Worm (Caenorhabditis elegans) whole organism, early embryonic: Measurements from ENCODE around the gene srw-117.
"Not testable (repeated sequence)": the region's sequence is repeated elsewhere in the genome, so short reads cannot be mapped to it uniquely, and the experiment has no call there.

Experiments
- B0310.2 ChIP-seq: sonication (generic microtip); optimal IDR thresholded peaks from 2 replicates; lab custom pipeline; 2016; ENCODE audit warnings: mild to moderate bottlenecking, missing genetic modification characterization, missing compliant biosample characterization
- F13C5.2 ChIP-seq: sonication (generic microtip); optimal IDR thresholded peaks from 2 replicates; lab custom pipeline; 2017; ENCODE audit warnings: mild to moderate bottlenecking, missing genetic modification characterization, inconsistent platforms, missing compliant biosample characterization
- aly-1 ChIP-seq: sonication (generic microtip); optimal IDR thresholded peaks from 2 replicates; lab custom pipeline; 2016; ENCODE audit warnings: missing genetic modification characterization, missing compliant biosample characterization
- ama-1 ChIP-seq: fragments of 150-350 bp; optimal IDR thresholded peaks from 2 replicates; lab custom pipeline; 2014
- ceh-13 ChIP-seq: fragments of 200-800 bp; sonication (Bioruptor generic); optimal IDR thresholded peaks from 2 replicates; lab custom pipeline; 2018; ENCODE audit warnings: mild to moderate bottlenecking, missing genetic modification characterization, missing compliant biosample characterization
- ceh-36 ChIP-seq: sonication (generic microtip); optimal IDR thresholded peaks from 2 replicates; lab custom pipeline; 2016; ENCODE audit warnings: missing genetic modification characterization, inconsistent platforms, missing compliant biosample characterization
- ets-7 ChIP-seq: sonication (generic microtip); optimal IDR thresholded peaks from 2 replicates; lab custom pipeline; 2016; ENCODE audit warnings: missing genotype, missing genetic modification characterization, missing compliant biosample characterization
- flt-1 ChIP-seq: fragments of 200-800 bp; sonication (Bioruptor generic); IDR thresholded peaks from 2 replicates; pipeline ENCODE4 v1.3.6; 2022; ENCODE audit warnings: missing genetic modification characterization, missing compliant biosample characterization
- hmbx-1 ChIP-seq: sonication (generic microtip); optimal IDR thresholded peaks from 2 replicates; lab custom pipeline; 2016; ENCODE audit warnings: mild to moderate bottlenecking, missing genetic modification characterization, missing compliant biosample characterization
- hmg-4 ChIP-seq: fragments of 200-800 bp; sonication (Bioruptor generic); optimal IDR thresholded peaks from 2 replicates; lab custom pipeline; 2018; ENCODE audit warnings: mild to moderate bottlenecking, missing genetic modification characterization, missing compliant biosample characterization
- hnd-1 ChIP-seq: sonication (generic microtip); optimal IDR thresholded peaks from 2 replicates; lab custom pipeline; 2016; ENCODE audit warnings: missing genetic modification characterization, missing compliant biosample characterization
- pes-1 ChIP-seq: fragments of 200-800 bp; sonication (Bioruptor generic); IDR thresholded peaks from 2 replicates; pipeline ENCODE4 v1.3.6; 2022; ENCODE audit warnings: missing genetic modification reagents, missing genetic modification characterization, missing compliant biosample characterization
- scrt-1 ChIP-seq: fragments of 200-800 bp; sonication (Bioruptor generic); IDR thresholded peaks from 2 replicates; pipeline ENCODE4 v1.3.6; 2022; ENCODE audit warnings: missing genetic modification characterization, missing compliant biosample characterization
- sea-1 ChIP-seq: fragments of 200-800 bp; sonication (Bioruptor generic); conservative IDR thresholded peaks from 2 replicates; pipeline ENCODE4 v1.3.6; 2022; ENCODE audit warnings: missing genetic modification characterization, missing compliant biosample characterization
- tbx-11 ChIP-seq: fragments of 200-800 bp; sonication (Bioruptor generic); IDR thresholded peaks from 2 replicates; pipeline ENCODE4 v1.3.6; 2022; ENCODE audit warnings: missing genetic modification characterization, missing compliant biosample characterization
- tbx-37 ChIP-seq: fragments of 200-800 bp; sonication (Bioruptor generic); conservative IDR thresholded peaks from 2 replicates; pipeline ENCODE4 v1.3.6; 2022; ENCODE audit warnings: missing genetic modification reagents, missing genetic modification characterization, missing compliant biosample characterization
- tra-4 ChIP-seq: sonication (generic microtip); optimal IDR thresholded peaks from 2 replicates; lab custom pipeline; 2017; ENCODE audit warnings: missing genetic modification characterization, missing compliant biosample characterization

The srw-117 gene

DNA sequence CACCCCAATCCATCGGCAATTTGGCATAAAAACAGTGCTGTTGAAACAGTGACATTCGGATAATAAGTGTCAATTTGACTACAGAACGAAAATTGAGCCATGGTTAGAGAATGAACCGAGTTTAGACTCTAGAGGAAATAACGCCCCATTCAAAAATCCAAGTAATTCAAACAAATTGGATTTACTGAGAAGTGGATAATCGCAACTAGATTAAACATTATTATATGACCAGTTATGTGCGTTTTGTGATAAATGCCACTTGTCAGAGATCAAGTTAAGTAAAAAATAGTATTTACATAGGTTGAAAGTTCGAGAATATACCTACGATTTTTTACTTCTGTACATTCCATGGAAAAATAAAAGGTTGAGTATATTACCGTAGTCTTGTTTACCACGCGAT is 2.1 kb upstream of the srw-117 start, which contains the start of gene srw-139:
Gene srw-139, minus strand, starts transcription at position 101 of the 400 bp plus-strand sequence.
- no peak for TF ChIP-seq aly-1 (tag; lab: Kevin White, UChicago)
- no peak for TF ChIP-seq hmbx-1
- no peak for TF ChIP-seq tbx-37 (GFP tag; lab: Robert Waterston, UW)
- TF ChIP-seq ets-7 (tag; lab: Kevin White, UChicago) = no peak
- TF ChIP-seq scrt-1 = no peak
- TF ChIP-seq ama-1 (lab: Kevin White, UChicago) = no peak
- no peak for TF ChIP-seq ceh-36 (tag; lab: Kevin White, UChicago)
- no peak for TF ChIP-seq sea-1 (GFP tag; lab: Robert Waterston, UW)
- no peak for TF ChIP-seq hmg-4 (GFP tag; lab: Kevin White, UChicago)
- TF ChIP-seq pes-1 (GFP tag; lab: Robert Waterston, UW) = no peak
- no peak for TF ChIP-seq tra-4 (tag; lab: Kevin White, UChicago)
- TF ChIP-seq F13C5.2 = no peak
- TF ChIP-seq hnd-1 (tag; lab: Kevin White, UChicago) = no peak
- TF ChIP-seq B0310.2 (tag; lab: Kevin White, UChicago) = no peak
- TF ChIP-seq tbx-11 (GFP tag; lab: Robert Waterston, UW) = no peak

DNA sequence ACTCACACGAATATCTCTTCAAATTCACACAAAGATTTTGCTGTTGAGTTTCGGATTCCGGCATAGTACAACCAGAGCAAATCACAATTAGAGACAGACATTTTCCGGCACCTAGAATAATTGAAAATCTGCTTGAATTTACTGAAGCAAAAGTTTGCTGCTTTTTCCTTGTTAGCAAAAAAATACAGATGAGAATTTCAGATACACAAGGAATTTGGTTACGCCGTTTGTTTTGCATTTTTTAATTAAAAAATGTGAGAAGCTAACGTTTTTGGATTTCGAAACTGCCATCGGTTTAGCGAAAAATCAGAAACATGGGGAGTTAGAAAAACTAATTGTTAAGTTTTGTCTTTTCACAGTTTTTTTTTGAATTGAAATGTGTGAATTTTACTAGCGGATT is 3.3 kb downstream of the srw-117 start, which contains the start of gene srw-118:
Gene srw-118, minus strand, starts transcription at position 101 of the 400 bp plus-strand sequence.
- no peak for TF ChIP-seq tra-4 (tag; lab: Kevin White, UChicago)
- no peak for TF ChIP-seq hmg-4 (GFP tag; lab: Kevin White, UChicago)
- no peak for TF ChIP-seq ama-1 (lab: Kevin White, UChicago)
- no peak for TF ChIP-seq hmbx-1
- TF ChIP-seq tbx-37 (GFP tag; lab: Robert Waterston, UW) = no peak
- TF ChIP-seq pes-1 (GFP tag; lab: Robert Waterston, UW) = no peak
- no peak for TF ChIP-seq ets-7 (tag; lab: Kevin White, UChicago)
- no peak for TF ChIP-seq hnd-1 (tag; lab: Kevin White, UChicago)
- TF ChIP-seq sea-1 (GFP tag; lab: Robert Waterston, UW) = no peak
- TF ChIP-seq B0310.2 (tag; lab: Kevin White, UChicago) = no peak
- no peak for TF ChIP-seq ceh-13
- no peak for TF ChIP-seq flt-1 (GFP tag; lab: Robert Waterston, UW)
- TF ChIP-seq tbx-11 (GFP tag; lab: Robert Waterston, UW) = no peak

DNA sequence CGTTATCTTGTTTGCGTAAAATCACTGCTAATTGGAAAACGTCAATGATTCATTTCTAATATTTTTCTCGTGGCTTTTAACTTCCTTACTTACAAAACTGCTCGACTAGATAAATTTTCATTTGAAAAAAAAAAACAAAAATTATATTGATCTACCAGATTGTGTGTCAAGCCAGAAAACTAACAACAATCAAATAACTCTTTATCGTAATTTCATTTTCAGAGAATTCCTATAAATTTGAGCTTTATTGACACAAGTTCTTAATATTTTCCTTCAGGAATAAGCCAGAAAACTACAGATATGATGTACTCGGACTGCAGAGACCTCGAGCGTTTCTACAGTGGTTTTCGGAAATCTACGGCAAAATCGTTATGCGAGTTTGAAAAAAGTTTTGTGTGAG is 7.0 kb downstream of the srw-117 start, which contains the start of gene srw-124:
Gene srw-124, plus strand, starts transcription at position 301 of the 400 bp plus-strand sequence.
- TF ChIP-seq tbx-37 (GFP tag; lab: Robert Waterston, UW) (no peak), sea-1 (GFP tag; lab: Robert Waterston, UW) (no peak), tbx-11 (GFP tag; lab: Robert Waterston, UW) (no peak), flt-1 (GFP tag; lab: Robert Waterston, UW) (no peak), pes-1 (GFP tag; lab: Robert Waterston, UW) (no peak), F13C5.2 (no peak), ceh-36 (tag; lab: Kevin White, UChicago) (no peak), ama-1 (lab: Kevin White, UChicago) (no peak), tra-4 (tag; lab: Kevin White, UChicago) (no peak), ceh-13 (no peak)

DNA sequence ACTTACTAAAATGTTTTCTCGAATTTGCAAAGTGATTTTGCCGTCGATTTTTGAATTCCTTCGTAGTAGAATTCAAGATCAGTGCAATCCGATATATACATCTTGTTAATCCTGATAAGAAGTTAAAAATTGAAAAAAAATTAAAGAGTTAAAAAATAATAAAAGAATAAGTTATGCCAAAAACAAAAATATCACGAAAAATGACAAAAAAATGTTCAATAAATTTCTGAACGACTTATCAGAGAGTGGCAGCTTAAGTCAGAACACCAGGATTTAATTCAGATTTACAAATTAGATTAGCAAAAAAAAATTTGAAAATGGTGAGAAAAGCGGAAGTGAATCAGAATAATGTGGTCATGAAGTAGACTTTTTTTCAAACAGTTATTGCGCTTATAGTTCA is 8.0 kb downstream of the srw-117 start, which contains the start of gene srw-123:
Gene srw-123, minus strand, starts transcription at position 101 of the 400 bp plus-strand sequence.
- TF ChIP-seq ets-7 (tag; lab: Kevin White, UChicago); ceh-13; tbx-37 (GFP tag; lab: Robert Waterston, UW): not testable (repeated sequence)

DNA sequence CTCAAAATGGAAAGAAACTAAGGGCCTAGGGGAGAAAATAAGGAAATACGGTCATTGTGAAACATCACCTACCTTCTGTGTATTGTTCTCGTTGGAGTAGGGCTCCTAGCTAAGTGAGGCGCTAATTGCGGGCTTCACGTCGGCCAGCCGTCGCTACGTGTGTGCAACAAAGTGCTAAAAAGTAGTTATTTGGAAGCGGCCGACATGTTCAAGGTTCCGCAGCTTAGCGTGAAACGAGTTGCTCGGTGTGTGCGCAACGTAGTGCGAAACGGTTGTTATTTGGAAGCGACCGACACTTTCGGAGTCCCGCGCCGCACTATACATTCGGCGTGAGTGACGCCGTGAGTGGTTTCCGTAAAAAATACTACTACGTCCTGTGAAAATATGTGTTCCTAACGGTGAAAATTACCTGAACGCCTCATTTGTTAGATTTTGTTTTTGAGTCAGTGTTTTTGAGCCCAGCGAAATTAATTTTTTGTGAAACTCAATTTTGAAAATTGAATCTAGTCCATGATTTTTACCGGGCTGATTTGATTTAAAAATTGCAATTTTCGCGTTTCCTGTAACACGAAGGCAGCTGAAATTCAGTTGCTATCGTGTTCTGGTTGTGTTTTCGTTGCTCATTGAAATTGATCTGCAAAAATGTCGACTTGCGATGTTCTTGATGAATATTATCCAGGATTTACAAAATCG is 11.8 kb downstream of the srw-117 start, which contains the start of gene srw-129:
Gene srw-129, plus strand, starts transcription at position 643 of the 693 bp plus-strand sequence.
- no peak for TF ChIP-seq sea-1 (GFP tag; lab: Robert Waterston, UW)
- TF ChIP-seq ets-7 (tag; lab: Kevin White, UChicago) = no peak
- no peak for TF ChIP-seq tbx-37 (GFP tag; lab: Robert Waterston, UW)
- no peak for TF ChIP-seq B0310.2 (tag; lab: Kevin White, UChicago)
- TF ChIP-seq ceh-13 = no peak
- TF ChIP-seq tra-4 (tag; lab: Kevin White, UChicago) = no peak
- no peak for TF ChIP-seq flt-1 (GFP tag; lab: Robert Waterston, UW)
- no peak for TF ChIP-seq hmbx-1

DNA sequence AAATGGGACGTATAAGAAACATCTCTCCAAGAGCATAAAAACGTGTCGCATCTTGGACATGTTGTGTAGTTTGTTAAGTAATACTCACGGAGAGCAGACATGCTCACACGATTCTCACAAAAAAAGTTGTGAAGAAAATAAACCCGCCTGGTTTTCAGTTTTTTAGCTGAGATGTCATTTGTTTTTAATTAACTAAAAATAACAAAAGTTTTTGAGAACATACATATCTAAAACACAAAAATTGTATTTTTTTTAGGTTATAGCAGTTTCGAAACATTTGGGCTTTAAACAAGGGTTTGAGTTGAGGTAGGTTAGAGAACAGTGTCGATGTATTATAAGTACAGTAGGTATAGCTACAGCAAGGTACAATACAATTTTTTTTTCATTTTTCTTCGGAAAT is 18.5 kb downstream of the srw-117 start, which contains the start of gene srh-88:
Gene srh-88, minus strand, starts transcription at position 101 of the 400 bp plus-strand sequence.
- no peak for TF ChIP-seq ceh-13
- TF ChIP-seq tbx-11 (GFP tag; lab: Robert Waterston, UW) = no peak
- no peak for TF ChIP-seq ets-7 (tag; lab: Kevin White, UChicago)

DNA sequence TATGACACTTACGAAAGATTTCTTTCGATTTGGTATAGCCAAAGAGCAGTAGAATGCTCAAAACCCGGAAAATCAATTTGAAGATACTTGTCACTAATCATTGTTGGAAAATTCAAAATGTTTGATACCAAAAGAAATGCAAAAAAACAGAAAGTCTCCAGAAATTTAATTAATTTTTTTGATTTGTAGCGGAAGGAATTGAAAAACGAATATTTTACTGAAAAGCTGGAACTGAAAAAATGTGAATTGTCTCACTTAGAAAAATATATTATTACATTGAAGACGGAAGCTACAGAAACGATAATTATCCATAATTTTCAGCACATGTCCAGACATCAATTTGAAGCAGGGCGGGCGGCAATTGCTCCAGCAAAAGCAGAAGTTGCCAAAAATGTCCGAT is 20.3 kb downstream of the srw-117 start, which contains the start of gene srw-138:
Gene srw-138, minus strand, starts transcription at position 101 of the 400 bp plus-strand sequence.
- TF ChIP-seq scrt-1 = no peak

DNA sequence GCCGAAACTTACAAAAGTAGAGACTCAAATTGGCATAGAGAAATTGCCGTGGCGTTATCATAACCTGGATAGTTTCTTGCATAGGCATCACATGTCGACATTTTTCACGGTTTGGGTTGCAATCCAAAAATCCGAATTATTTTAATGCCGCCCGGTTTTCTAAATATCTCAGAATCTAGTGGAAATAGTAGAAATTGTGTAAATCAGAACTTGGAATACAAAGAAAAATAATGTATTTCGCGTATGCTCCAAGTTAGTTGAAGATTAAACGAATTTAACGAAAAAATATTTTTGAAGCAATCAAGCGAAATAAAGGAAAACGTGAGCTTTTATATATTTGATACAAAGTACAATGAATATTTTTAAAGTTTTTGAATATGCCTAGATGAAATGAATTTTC is 22.4 kb downstream of the srw-117 start, which contains the start of gene srw-144:
Gene srw-144, minus strand, starts transcription at position 101 of the 400 bp plus-strand sequence.
- no peak for TF ChIP-seq F13C5.2
- TF ChIP-seq aly-1 (tag; lab: Kevin White, UChicago) = no peak
- no peak for TF ChIP-seq pes-1 (GFP tag; lab: Robert Waterston, UW)
- no peak for TF ChIP-seq ama-1 (lab: Kevin White, UChicago)
- no peak for TF ChIP-seq B0310.2 (tag; lab: Kevin White, UChicago)
- no peak for TF ChIP-seq sea-1 (GFP tag; lab: Robert Waterston, UW)
- TF ChIP-seq hmbx-1 = no peak
- TF ChIP-seq tra-4 (tag; lab: Kevin White, UChicago) = no peak
- TF ChIP-seq ceh-36 (tag; lab: Kevin White, UChicago) = no peak
